Fruit fly (Drosophila melanogaster) whole organism, larva: ENCODE measurements around the gene CG1486.

Experiments
- noc ChIP-seq: fragments of 200-800 bp; sonication (Bioruptor generic); optimal IDR thresholded peaks from 3 replicates; lab custom pipeline; 2019; ENCODE audit warnings: missing biosample characterization, mild to moderate bottlenecking, missing genetic modification characterization, moderate library complexity

CG1486 gene

DNA sequence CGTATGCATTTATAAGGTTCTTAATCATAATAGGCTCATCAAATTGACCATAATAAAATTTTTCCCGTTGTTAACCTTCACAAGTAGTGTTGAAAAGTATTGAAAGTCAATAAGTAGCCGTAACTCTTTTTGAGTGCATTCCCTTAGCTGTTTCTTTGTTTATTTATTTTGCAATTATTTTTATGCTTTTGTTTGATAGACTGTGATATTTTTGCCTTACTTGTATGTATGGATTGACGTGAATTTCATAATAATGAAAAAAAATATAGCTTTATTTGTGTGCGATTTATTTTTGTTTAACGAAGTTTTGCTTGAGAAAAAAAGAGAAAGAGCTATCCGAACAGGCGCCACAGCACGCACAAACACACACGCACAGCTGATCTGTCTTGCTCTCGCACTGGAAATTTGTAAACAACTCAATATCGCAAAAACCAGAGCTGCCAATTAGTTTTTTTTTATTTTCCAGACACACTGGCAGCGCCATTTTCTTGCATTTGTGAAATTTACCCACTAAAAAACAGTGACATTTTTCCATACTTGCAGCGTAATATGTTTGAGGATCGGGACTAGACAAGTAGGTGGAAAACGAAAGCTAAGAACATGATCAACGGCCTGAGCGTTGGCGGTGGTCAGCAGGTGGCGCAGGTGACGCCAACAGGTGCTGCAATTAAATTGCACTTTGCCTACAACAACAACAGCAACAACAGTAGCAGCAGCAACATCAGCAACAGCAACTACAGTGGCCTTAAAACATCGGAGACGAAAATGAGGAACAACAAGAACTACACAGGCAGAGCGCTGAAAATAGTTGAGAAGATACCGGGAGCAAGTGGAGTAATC, 45.5 kb downstream of the CG1486 start:
- no peak for TF ChIP-seq noc (tag; lab: Kevin White, UChicago)

dm6 chrX:21373659-21374426, 50.0 kb downstream of the CG1486 start, which contains the start of gene slgA:
Gene slgA, plus strand, starts transcription at chrX:21374002.
- TF ChIP-seq noc (tag; lab: Kevin White, UChicago) = no peak

DNA sequence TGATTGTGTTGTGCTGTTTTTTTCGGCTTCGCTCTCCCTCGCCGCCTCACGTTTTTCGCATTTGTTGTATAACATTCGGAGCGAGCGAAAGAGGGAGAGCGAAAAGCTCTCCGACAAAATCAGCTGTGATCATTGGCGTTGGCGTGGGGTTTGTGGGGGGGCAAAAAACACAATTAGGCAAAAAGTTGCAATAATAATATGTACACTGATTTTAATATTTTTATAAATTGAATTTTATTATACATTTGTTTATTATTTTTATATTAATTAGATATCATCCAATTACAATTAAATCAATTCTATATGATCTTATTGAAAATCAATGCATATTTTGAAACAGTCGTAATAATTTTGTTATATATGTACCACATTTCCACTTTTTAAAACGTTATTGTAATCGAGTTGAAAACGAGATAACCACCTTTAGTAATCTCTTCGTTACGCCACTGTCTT, 51.8 kb downstream of the CG1486 start:
- TF ChIP-seq noc (tag; lab: Kevin White, UChicago) = peak; percentile 75
